Fruit fly (Drosophila melanogaster): ENCODE data around the gene CG13073.
A peak's percentile ranks its signal among the peaks of the same experiment; 100 is the strongest.

CG13073 gene

dm6 chr3L:16193851-16194709, 23.0 kb downstream of the CG13073 start (continued):
- TF ChIP-seq Asciz (GFP tag; optimal IDR thresholded peaks at IDR 0.05) (peak; percentile 48), sens-2 (GFP tag; IDR thresholded peaks at IDR 0.05) (no peak), oc (tag; optimal IDR thresholded peaks at IDR 0.05) (peak; percentile 27), nerfin-1 (tag; optimal IDR thresholded peaks at IDR 0.05) (no peak), CG31365 (tag; optimal IDR thresholded peaks at IDR 0.05) (peak; percentile 11), sc (optimal IDR thresholded peaks at IDR 0.05) (no peak), sc (GFP tag; optimal IDR thresholded peaks at IDR 0.05) (peak; percentile 65), pb (GFP tag; optimal IDR thresholded peaks at IDR 0.05) (no peak), Hmr (GFP tag; optimal IDR thresholded peaks at IDR 0.05) (no peak), Max (GFP tag; optimal IDR thresholded peaks at IDR 0.05) (no peak), unpg (GFP tag; optimal IDR thresholded peaks at IDR 0.05) (peak; percentile 38), CG34376 (GFP tag; optimal IDR thresholded peaks at IDR 0.05) (no peak), phol (tag; optimal IDR thresholded peaks at IDR 0.05) (no peak), run (tag; optimal IDR thresholded peaks at IDR 0.05) (peak; percentile 10), ara (GFP tag; IDR thresholded peaks at IDR 0.05) (peak; percentile 24; the same call in 1 of the 2 replicates), CG16779 (GFP tag; IDR thresholded peaks at IDR 0.05) (no peak), wdn (GFP tag; IDR thresholded peaks at IDR 0.05) (no peak), CG12299 (tag; optimal IDR thresholded peaks at IDR 0.05) (no peak), CG18262 (tag; optimal IDR thresholded peaks at IDR 0.05) (peak; percentile 36), Ets97D (GFP tag; optimal IDR thresholded peaks at IDR 0.05) (no peak), ERR (GFP tag; optimal IDR thresholded peaks at IDR 0.05) (no peak), dysf (GFP tag; IDR thresholded peaks at IDR 0.05) (0 out of 3 replicates have a peak, but pooled peaks have one; percentile 11), Hmx (GFP tag; optimal IDR thresholded peaks at IDR 0.05) (no peak), CoRest (tag; optimal IDR thresholded peaks at IDR 0.05) (peak; percentile 18), CG3407 (GFP tag; optimal IDR thresholded peaks at IDR 0.05) (peak; percentile 62), dimm (GFP tag; IDR thresholded peaks at IDR 0.05) (no peak), Sry-β (GFP tag; optimal IDR thresholded peaks at IDR 0.05) (peak; percentile 36), CG6254 (GFP tag; optimal IDR thresholded peaks at IDR 0.05) (peak; percentile 58), Spps (tag; optimal IDR thresholded peaks at IDR 0.05) (peak; percentile 52), CG1529 (GFP tag; optimal IDR thresholded peaks at IDR 0.05) (peak; percentile 53), CG8089 (GFP tag; optimal IDR thresholded peaks at IDR 0.05) (peak; percentile 49), CG1603 (tag; optimal IDR thresholded peaks at IDR 0.05) (peak; percentile 49), CG4730 (GFP tag; IDR thresholded peaks at IDR 0.05) (no peak), ATbp (GFP tag; optimal IDR thresholded peaks at IDR 0.05) (peak; percentile 75), mam (GFP tag; optimal IDR thresholded peaks at IDR 0.05) (no peak), bab2 (GFP tag; optimal IDR thresholded peaks at IDR 0.05) (peak; percentile 13), CG2875 (GFP tag; optimal IDR thresholded peaks at IDR 0.05) (peak; percentile 81), Elba2 (GFP tag; optimal IDR thresholded peaks at IDR 0.05) (no peak), CG17802 (tag; optimal IDR thresholded peaks at IDR 0.05) (peak; percentile 17), row (GFP tag; IDR thresholded peaks at IDR 0.05) (no peak), Antp (GFP tag; optimal IDR thresholded peaks at IDR 0.05) (no peak), CG10565 (GFP tag; optimal IDR thresholded peaks at IDR 0.05) (no peak), ind (GFP tag; optimal IDR thresholded peaks at IDR 0.05) (no peak), pan (optimal IDR thresholded peaks at IDR 0.05) (no peak), pan (GFP tag; optimal IDR thresholded peaks at IDR 0.05 in 1 of 2, IDR thresholded peaks at IDR 0.05 in 1 of 2) (no peak), CG2202 (tag; optimal IDR thresholded peaks at IDR 0.05) (peak; percentile 84), Dek (tag; optimal IDR thresholded peaks at IDR 0.05) (no peak), gro (GFP tag; optimal IDR thresholded peaks at IDR 0.05) (no peak), corto (GFP tag; optimal IDR thresholded peaks at IDR 0.05) (peak; percentile 45), Mad (GFP tag; optimal IDR thresholded peaks at IDR 0.05) (no peak)

Measured in whole organism, embryonic.